Worm (Caenorhabditis elegans) whole organism, L1 larva: ENCODE measurements around the gene ugt-44.

Source experiments
- C16A3.4 ChIP-seq: fragments of 150-350 bp; optimal IDR thresholded peaks from 2 replicates; lab custom pipeline; 2014; ENCODE audit warnings: missing biosample characterization, missing genetic modification characterization
- F16B12.6 ChIP-seq: fragments of 150-350 bp; optimal IDR thresholded peaks from 2 replicates; lab custom pipeline; 2014; ENCODE audit warnings: missing biosample characterization, missing genetic modification characterization
- Y116A8C.19 ChIP-seq: sonication (generic microtip); optimal IDR thresholded peaks from 2 replicates; lab custom pipeline; 2016; ENCODE audit warnings: missing compliant biosample characterization, missing genetic modification characterization, borderline replicate concordance
- aly-2 ChIP-seq: fragments of 150-350 bp; optimal IDR thresholded peaks from 2 replicates; lab custom pipeline; 2014; ENCODE audit warnings: missing biosample characterization, missing genetic modification characterization
- ama-1 ChIP-seq: fragments of 150-350 bp; optimal IDR thresholded peaks from 2 replicates; lab custom pipeline; 2014
- blmp-1 ChIP-seq: fragments of 150-350 bp; optimal IDR thresholded peaks from 2 replicates; lab custom pipeline; 2014; ENCODE audit warnings: missing biosample characterization, missing genetic modification characterization
- ceh-63 ChIP-seq: fragments of 200-800 bp; sonication (Bioruptor generic); optimal IDR thresholded peaks from 2 replicates; lab custom pipeline; 2018; ENCODE audit warnings: mild to moderate bottlenecking, missing genetic modification characterization, missing compliant biosample characterization
- ceh-82 ChIP-seq, 3 experiments: fragments of 150-350 bp in 1 of 3; sonication (generic microtip) in 2 of 3; optimal IDR thresholded peaks; 2 replicates each; lab custom pipeline; 2014 to 2017; ENCODE audit warnings: missing biosample characterization in 3 of 3, missing genetic modification characterization in 3 of 3
- ceh-88 ChIP-seq: fragments of 200-800 bp; sonication (Bioruptor generic); IDR thresholded peaks from 2 replicates; pipeline ENCODE4 v1.3.6; 2022; ENCODE audit warnings: missing genetic modification characterization, missing compliant biosample characterization
- ceh-90 ChIP-seq: sonication (generic microtip); optimal IDR thresholded peaks from 2 replicates; lab custom pipeline; 2016; ENCODE audit warnings: missing genetic modification characterization, missing compliant biosample characterization
- dsc-1 ChIP-seq: sonication (generic microtip); optimal IDR thresholded peaks from 2 replicates; lab custom pipeline; 2016; ENCODE audit warnings: mild to moderate bottlenecking, missing genetic modification characterization, missing compliant biosample characterization
- efl-1 ChIP-seq, 4 experiments: fragments of 150-350 bp; optimal IDR thresholded peaks in 3 of 4; peaks in 1 of 4; 1 replicate in 1 of 4; 2 replicates in 3 of 4; lab custom pipeline; 2014; ENCODE audit warnings: missing biosample characterization in 2 of 4, missing genetic modification characterization in 2 of 4, missing genetic modification reagents in 2 of 4
- efl-3 ChIP-seq: fragments of 200-800 bp; sonication (Bioruptor generic); optimal IDR thresholded peaks from 2 replicates; lab custom pipeline; 2018; ENCODE audit warnings: mild to moderate bottlenecking, missing genetic modification characterization, missing compliant biosample characterization
- egl-13 ChIP-seq: sonication (generic microtip); optimal IDR thresholded peaks from 2 replicates; lab custom pipeline; 2016; ENCODE audit warnings: missing genotype, missing genetic modification reagents, missing genetic modification characterization, missing compliant biosample characterization
- elt-2 ChIP-seq: sonication (generic microtip); optimal IDR thresholded peaks from 2 replicates; lab custom pipeline; 2016; ENCODE audit warnings: missing genetic modification characterization, mild to moderate bottlenecking, inconsistent platforms, missing compliant biosample characterization, missing genetic modification reagents
- ets-5 ChIP-seq: fragments of 200-800 bp; sonication (Bioruptor generic); IDR thresholded peaks from 2 replicates; pipeline ENCODE4 v1.3.6; 2022; ENCODE audit warnings: missing genetic modification characterization, missing compliant biosample characterization
- fkh-10 ChIP-seq: sonication (generic microtip); optimal IDR thresholded peaks from 2 replicates; lab custom pipeline; 2017; ENCODE audit warnings: missing biosample characterization, missing genetic modification reagents, missing genetic modification characterization
- fkh-4 ChIP-seq: sonication (generic microtip); optimal IDR thresholded peaks from 2 replicates; lab custom pipeline; 2016; ENCODE audit warnings: missing compliant biosample characterization, missing genetic modification characterization, borderline replicate concordance
- fkh-8 ChIP-seq: sonication (generic microtip); optimal IDR thresholded peaks from 2 replicates; lab custom pipeline; 2016; ENCODE audit warnings: mild to moderate bottlenecking, missing genetic modification characterization, missing compliant biosample characterization
- hlh-17 ChIP-seq: fragments of 200-800 bp; sonication (Bioruptor generic); optimal IDR thresholded peaks from 2 replicates; lab custom pipeline; 2018; ENCODE audit warnings: missing genetic modification characterization, mild to moderate bottlenecking, missing compliant biosample characterization, moderate library complexity, borderline replicate concordance
- hlh-4 ChIP-seq: sonication (generic microtip); optimal IDR thresholded peaks from 2 replicates; lab custom pipeline; 2016; ENCODE audit warnings: mild to moderate bottlenecking, missing genetic modification characterization, missing compliant biosample characterization
- lin-13 ChIP-seq: fragments of 150-350 bp; optimal IDR thresholded peaks from 2 replicates; lab custom pipeline; 2014; ENCODE audit warnings: missing biosample characterization, missing genetic modification reagents, missing genetic modification characterization
- lin-14 ChIP-seq: fragments of 200-800 bp; sonication (Bioruptor generic); optimal IDR thresholded peaks from 2 replicates; lab custom pipeline; 2018; ENCODE audit warnings: mild to moderate bottlenecking, missing genetic modification characterization, moderate library complexity, missing compliant biosample characterization
- lin-15B ChIP-seq: fragments of 150-350 bp; sonication (generic microtip); optimal IDR thresholded peaks from 3 replicates; lab custom pipeline; 2014; ENCODE audit warnings: missing biosample characterization, missing genetic modification characterization
- lin-35 ChIP-seq, 2 experiments: fragments of 150-350 bp; optimal IDR thresholded peaks; 2 replicates each; lab custom pipeline; 2014; ENCODE audit warnings: missing biosample characterization in 2 of 2, missing genetic modification characterization in 2 of 2, missing genetic modification reagents in 2 of 2
- lsy-2 ChIP-seq, 2 experiments: fragments of 150-350 bp; optimal IDR thresholded peaks; 2 replicates each; lab custom pipeline; 2014; ENCODE audit warnings: missing biosample characterization in 2 of 2, missing genetic modification characterization in 2 of 2
- mab-9 ChIP-seq: fragments of 200-800 bp; sonication (Bioruptor generic); IDR thresholded peaks from 2 replicates; pipeline ENCODE4 v1.3.6; 2022; ENCODE audit warnings: missing genetic modification reagents, missing genetic modification characterization, missing compliant biosample characterization
- mef-2 ChIP-seq: fragments of 150-350 bp; optimal IDR thresholded peaks from 2 replicates; lab custom pipeline; 2014; ENCODE audit warnings: missing biosample characterization, missing genetic modification characterization
- nhr-12 ChIP-seq: sonication (generic microtip); optimal IDR thresholded peaks from 2 replicates; lab custom pipeline; 2017; ENCODE audit warnings: missing biosample characterization, missing genetic modification characterization
- nhr-20 ChIP-seq: sonication (generic microtip); optimal IDR thresholded peaks from 2 replicates; lab custom pipeline; 2016; ENCODE audit warnings: mild to moderate bottlenecking, missing genetic modification characterization, missing compliant biosample characterization
- nhr-237 ChIP-seq: fragments of 150-350 bp; optimal IDR thresholded peaks from 2 replicates; lab custom pipeline; 2014; ENCODE audit warnings: missing biosample characterization, missing genetic modification characterization
- nhr-47 ChIP-seq: sonication (generic microtip); optimal IDR thresholded peaks from 2 replicates; lab custom pipeline; 2016; ENCODE audit warnings: mild to moderate bottlenecking, missing genetic modification characterization, moderate library complexity, missing compliant biosample characterization
- nhr-71 ChIP-seq: sonication (generic microtip); optimal IDR thresholded peaks from 2 replicates; lab custom pipeline; 2016; ENCODE audit warnings: mild to moderate bottlenecking, missing genetic modification characterization, moderate library complexity, missing compliant biosample characterization
- nhr-77 ChIP-seq: fragments of 150-350 bp; optimal IDR thresholded peaks from 2 replicates; lab custom pipeline; 2014; ENCODE audit warnings: missing biosample characterization, missing genetic modification characterization
- nhr-84 ChIP-seq: sonication (generic microtip); optimal IDR thresholded peaks from 2 replicates; lab custom pipeline; 2017; ENCODE audit warnings: missing biosample characterization, missing genetic modification characterization
- pag-3 ChIP-seq: sonication (generic microtip); optimal IDR thresholded peaks from 2 replicates; lab custom pipeline; 2017; ENCODE audit warnings: missing genetic modification characterization, mild to moderate bottlenecking, missing compliant biosample characterization, antibody characterized with exemption, borderline replicate concordance; ENCODE audit not compliant: insufficient read depth
- pax-3 ChIP-seq: fragments of 200-800 bp; sonication (Bioruptor generic); optimal IDR thresholded peaks from 2 replicates; lab custom pipeline; 2018; ENCODE audit warnings: mild to moderate bottlenecking, missing genetic modification characterization, moderate library complexity, missing compliant biosample characterization
- skn-1 ChIP-seq: fragments of 150-350 bp; optimal IDR thresholded peaks from 2 replicates; lab custom pipeline; 2014; ENCODE audit warnings: missing biosample characterization, missing genetic modification characterization
- snu-23 ChIP-seq: sonication (generic microtip); optimal IDR thresholded peaks from 2 replicates; lab custom pipeline; 2016; ENCODE audit warnings: missing genetic modification characterization, missing compliant biosample characterization
- sox-4 ChIP-seq: sonication (generic microtip); optimal IDR thresholded peaks from 2 replicates; lab custom pipeline; 2016; ENCODE audit warnings: missing genetic modification characterization, missing compliant biosample characterization
- sup-37 ChIP-seq: fragments of 200-800 bp; sonication (Bioruptor generic); optimal IDR thresholded peaks from 2 replicates; lab custom pipeline; 2018; ENCODE audit warnings: mild to moderate bottlenecking, missing genetic modification characterization, missing compliant biosample characterization
- swsn-7 ChIP-seq: sonication (generic microtip); optimal IDR thresholded peaks from 2 replicates; lab custom pipeline; 2016; ENCODE audit warnings: missing genetic modification characterization, missing compliant biosample characterization
- tbx-2 ChIP-seq: sonication (generic microtip); optimal IDR thresholded peaks from 2 replicates; lab custom pipeline; 2016; ENCODE audit warnings: missing genetic modification characterization, missing compliant biosample characterization
- unc-30 ChIP-seq: sonication (generic microtip); optimal IDR thresholded peaks from 2 replicates; lab custom pipeline; 2017; ENCODE audit warnings: missing biosample characterization, missing genetic modification characterization
- unc-86 ChIP-seq: sonication (generic microtip); optimal IDR thresholded peaks from 2 replicates; lab custom pipeline; 2016; ENCODE audit warnings: missing genetic modification characterization, missing compliant biosample characterization
- unc-98 ChIP-seq: fragments of 200-800 bp; sonication (Bioruptor generic); IDR thresholded peaks from 2 replicates; pipeline ENCODE4 v1.3.6; 2022; ENCODE audit warnings: missing genetic modification characterization, missing compliant biosample characterization
- xbp-1 ChIP-seq: sonication (generic microtip); optimal IDR thresholded peaks from 2 replicates; lab custom pipeline; 2016; ENCODE audit warnings: missing genetic modification characterization, missing compliant biosample characterization
- zip-4 ChIP-seq: fragments of 200-800 bp; sonication (Bioruptor generic); optimal IDR thresholded peaks from 2 replicates; lab custom pipeline; 2018; ENCODE audit warnings: mild to moderate bottlenecking, missing genetic modification characterization, moderate library complexity, missing compliant biosample characterization
- ztf-11 ChIP-seq, 2 experiments: sonication (generic microtip); optimal IDR thresholded peaks; 2 replicates each; lab custom pipeline; 2016 to 2017; ENCODE audit warnings: missing genetic modification characterization in 2 of 2, missing biosample characterization in 1 of 2, missing compliant biosample characterization in 1 of 2

The ugt-44 gene

DNA sequence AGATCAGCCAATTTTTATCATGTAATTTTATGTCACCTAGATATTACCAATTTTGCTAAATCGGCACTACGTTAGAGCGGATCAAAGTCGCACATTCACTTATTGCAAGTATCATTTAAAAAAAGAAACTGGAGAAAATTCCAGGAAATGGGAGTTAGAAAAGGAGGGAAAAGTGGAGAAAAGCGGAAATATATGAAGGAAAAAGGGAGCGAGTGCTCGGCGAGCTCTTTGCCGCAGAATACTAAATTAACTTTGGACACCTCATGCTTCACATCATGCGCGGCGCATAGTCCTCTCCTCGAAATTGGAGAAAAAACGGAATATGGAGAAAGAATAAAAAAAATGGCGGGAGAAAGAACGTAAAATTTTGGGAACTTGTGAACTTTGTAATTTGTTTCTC is 38.0 kb downstream of the ugt-44 start:
- TF ChIP-seq nhr-77 = no peak
- TF ChIP-seq elt-2 (tag; lab: Kevin White, UChicago) = no peak
- TF ChIP-seq dsc-1 = peak; percentile 26
- no peak for TF ChIP-seq nhr-237 (tag; lab: Kevin White, UChicago)
- peak; percentile 73 for TF ChIP-seq nhr-71
- TF ChIP-seq swsn-7 (tag; lab: Kevin White, UChicago) = peak; percentile 45
- TF ChIP-seq ets-5 (GFP tag; lab: Robert Waterston, UW) = no peak
- peak; percentile 86 for TF ChIP-seq fkh-10 (GFP tag; lab: Kevin White, UChicago)
- peak; percentile 32 for TF ChIP-seq tbx-2 (tag; lab: Kevin White, UChicago)
- TF ChIP-seq nhr-47 (tag; lab: Kevin White, UChicago) = peak; percentile 68
- no peak for TF ChIP-seq hlh-4 (tag; lab: Kevin White, UChicago)
- no peak for TF ChIP-seq nhr-12 (tag; lab: Kevin White, UChicago)
- TF ChIP-seq sup-37 (GFP tag; lab: Kevin White, UChicago) = no peak
- TF ChIP-seq unc-86 = peak; percentile 93
- TF ChIP-seq snu-23 (GFP tag; lab: Kevin White, UChicago) = peak; percentile 29
- TF ChIP-seq fkh-8 (tag; lab: Kevin White, UChicago) = peak; percentile 77
- no peak for TF ChIP-seq sox-4
- no peak for TF ChIP-seq ceh-90 (tag; lab: Kevin White, UChicago)
- peak in 1 of 2 experiments; percentile 1 for TF ChIP-seq lsy-2 (tag; optimal IDR thresholded peaks at IDR 0.05; lab: Kevin White, UChicago)
- peak; percentile 88 for TF ChIP-seq lin-14 (GFP tag; lab: Kevin White, UChicago)
- peak; percentile 22 for TF ChIP-seq xbp-1 (tag; lab: Kevin White, UChicago)
- no peak for TF ChIP-seq efl-3
- no peak for TF ChIP-seq unc-98 (GFP tag; lab: Robert Waterston, UW)
- peak in 1 of 3 experiments; percentile 8 for TF ChIP-seq ceh-82 (tag; optimal IDR thresholded peaks at IDR 0.05; lab: Kevin White, UChicago)
- TF ChIP-seq egl-13 (tag; lab: Kevin White, UChicago) = peak; percentile 87
- peak; percentile 58 for TF ChIP-seq mef-2 (tag; lab: Kevin White, UChicago)
- peak in 1 of 2 experiments; percentile 18 for TF ChIP-seq lin-35 (GFP tag; optimal IDR thresholded peaks at IDR 0.05; lab: Kevin White, UChicago)
- TF ChIP-seq ceh-88 (GFP tag; lab: Robert Waterston, UW) = no peak
- no peak for TF ChIP-seq ceh-63 (GFP tag; lab: Kevin White, UChicago)

DNA sequence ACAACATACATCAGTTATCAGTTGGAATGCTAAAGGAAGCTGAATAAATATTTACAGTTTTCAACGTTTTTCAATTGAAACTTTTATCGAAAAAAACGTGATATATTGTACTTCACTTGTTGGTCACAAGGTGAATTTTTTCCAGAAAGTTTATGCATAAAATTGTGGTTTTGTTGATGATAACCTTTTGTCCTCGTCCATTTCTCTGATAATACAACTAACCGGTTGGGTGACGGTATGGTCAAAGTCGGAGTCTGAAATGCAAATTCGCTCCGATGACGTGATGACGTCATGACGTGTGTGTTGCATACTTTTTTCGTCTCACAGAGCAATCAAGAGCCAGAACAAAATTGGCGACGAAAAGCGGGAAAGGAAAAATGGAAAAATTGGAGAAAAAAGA is 41.9 kb downstream of the ugt-44 start:
- no peak for TF ChIP-seq snu-23 (GFP tag; lab: Kevin White, UChicago)
- no peak for TF ChIP-seq lin-13
- TF ChIP-seq nhr-47 (tag; lab: Kevin White, UChicago) = peak; percentile 20
- TF ChIP-seq ama-1 = peak; percentile 4
- TF ChIP-seq Y116A8C.19 (tag; lab: Kevin White, UChicago) = no peak
- TF ChIP-seq ceh-90 (tag; lab: Kevin White, UChicago) = no peak
- TF ChIP-seq skn-1 (tag; lab: Kevin White, UChicago) = no peak
- no peak for TF ChIP-seq nhr-12 (tag; lab: Kevin White, UChicago)
- TF ChIP-seq ceh-88 (GFP tag; lab: Robert Waterston, UW) = no peak
- no peak for TF ChIP-seq aly-2 (tag; lab: Kevin White, UChicago)
- TF ChIP-seq ztf-11 (tag; optimal IDR thresholded peaks at IDR 0.05; lab: Kevin White, UChicago) = no peak
- no peak for TF ChIP-seq C16A3.4 (tag; lab: Kevin White, UChicago)
- TF ChIP-seq sox-4 = no peak
- TF ChIP-seq nhr-237 (tag; lab: Kevin White, UChicago) = no peak
- TF ChIP-seq fkh-10 (GFP tag; lab: Kevin White, UChicago) = no peak
- peak; percentile 94 for TF ChIP-seq elt-2 (tag; lab: Kevin White, UChicago)
- TF ChIP-seq hlh-17 (GFP tag; lab: Kevin White, UChicago) = no peak
- TF ChIP-seq fkh-4 = no peak
- no peak for TF ChIP-seq fkh-8 (tag; lab: Kevin White, UChicago)
- no peak for TF ChIP-seq pax-3 (tag; lab: Kevin White, UChicago)
- TF ChIP-seq blmp-1 (tag; lab: Kevin White, UChicago) = no peak
- peak; percentile 15 for TF ChIP-seq nhr-20 (tag; lab: Kevin White, UChicago)
- no peak for TF ChIP-seq unc-30 (tag; lab: Kevin White, UChicago)
- peak in 1 of 2 experiments; percentile 8 for TF ChIP-seq lsy-2 (tag; optimal IDR thresholded peaks at IDR 0.05; lab: Kevin White, UChicago)
- peak in 1 of 2 experiments; percentile 44 for TF ChIP-seq lin-35 (GFP tag; optimal IDR thresholded peaks at IDR 0.05; lab: Kevin White, UChicago)
- no peak for TF ChIP-seq efl-1 (optimal IDR thresholded peaks at IDR 0.05; lab: Kevin White, UChicago)
- TF ChIP-seq efl-1 (GFP tag; optimal IDR thresholded peaks at IDR 0.05 in 1 of 2; lab: Kevin White, UChicago) = peak in 1 of 2 experiments; percentile 82
- TF ChIP-seq zip-4 (GFP tag; lab: Kevin White, UChicago) = no peak
- no peak for TF ChIP-seq mab-9
- TF ChIP-seq pag-3 = no peak
- TF ChIP-seq nhr-77 = no peak
- no peak for TF ChIP-seq nhr-84 (tag; lab: Kevin White, UChicago)
- no peak for TF ChIP-seq lin-15B (tag; lab: Kevin White, UChicago)
- no peak for TF ChIP-seq F16B12.6 (tag; lab: Kevin White, UChicago)
